Fruit fly (Drosophila melanogaster) whole organism, embryonic: Measurements from ENCODE around the gene Sec23.
A peak's percentile ranks its signal among the peaks of the same experiment; 100 is the strongest.

ENCODE experiments used
- Abd-B ChIP-seq: fragments of 200-800 bp; sonication (Bioruptor generic); optimal IDR thresholded peaks from 2 replicates; lab custom pipeline; 2018; ENCODE audit warnings: missing biosample characterization, mild to moderate bottlenecking, missing genetic modification characterization, moderate library complexity
- Awh ChIP-seq: fragments of 200-800 bp; sonication (Bioruptor generic); IDR thresholded peaks from 2 replicates; pipeline ENCODE4, ENCODE4 v1.3.6; 2022; ENCODE audit warnings: missing biosample characterization, missing genetic modification characterization
- CG10979 ChIP-seq: fragments of 200-800 bp; sonication (Bioruptor generic); optimal IDR thresholded peaks from 2 replicates; lab custom pipeline; 2018; ENCODE audit warnings: missing biosample characterization, mild to moderate bottlenecking, missing genetic modification characterization, moderate library complexity
- CG11723 ChIP-seq: fragments of 200-800 bp; sonication (Bioruptor generic); optimal IDR thresholded peaks from 2 replicates; lab custom pipeline; 2017; ENCODE audit warnings: missing biosample characterization, mild to moderate bottlenecking, missing genetic modification characterization
- CG13296 ChIP-seq: fragments of 200-800 bp; sonication (Bioruptor generic); optimal IDR thresholded peaks from 3 replicates; lab custom pipeline; 2018; ENCODE audit warnings: missing biosample characterization, mild to moderate bottlenecking, missing genetic modification characterization
- CG16863 ChIP-seq: fragments of 200-800 bp; sonication (Bioruptor generic); optimal IDR thresholded peaks from 3 replicates; lab custom pipeline; 2016; ENCODE audit warnings: missing biosample characterization, missing genetic modification characterization
- CG18011 ChIP-seq: fragments of 200-800 bp; sonication (Bioruptor generic); optimal IDR thresholded peaks from 2 replicates; lab custom pipeline; 2017; ENCODE audit warnings: missing biosample characterization, missing genetic modification characterization, mild to moderate bottlenecking, moderate library complexity, missing genotype
- CG18476 ChIP-seq: fragments of 200-800 bp; sonication (Bioruptor generic); optimal IDR thresholded peaks from 2 replicates; lab custom pipeline; 2016; ENCODE audit warnings: missing biosample characterization, mild to moderate bottlenecking, missing genetic modification characterization
- CG31224 ChIP-seq: fragments of 200-800 bp; sonication (Bioruptor generic); IDR thresholded peaks from 2 replicates; pipeline ENCODE4 v1.3.6; 2022; ENCODE audit warnings: missing biosample characterization, missing genetic modification characterization
- CG33213 ChIP-seq: fragments of 200-800 bp; sonication (Bioruptor generic); optimal IDR thresholded peaks from 3 replicates; lab custom pipeline; 2016; ENCODE audit warnings: missing biosample characterization, missing genetic modification characterization
- CG34422 ChIP-seq: fragments of 200-800 bp; sonication (Bioruptor generic); IDR thresholded peaks from 3 replicates; pipeline ENCODE4 v1.3.6; 2022; ENCODE audit warnings: missing biosample characterization, missing genetic modification characterization
- CG4328 ChIP-seq: fragments of 200-800 bp; sonication (Bioruptor generic); optimal IDR thresholded peaks from 3 replicates; lab custom pipeline; 2017; ENCODE audit warnings: missing biosample characterization, missing genetic modification reagents, missing genetic modification characterization
- CG4707 ChIP-seq: fragments of 200-800 bp; sonication (Bioruptor generic); optimal IDR thresholded peaks from 2 replicates; lab custom pipeline; 2018; ENCODE audit warnings: missing biosample characterization, mild to moderate bottlenecking, missing genetic modification characterization, moderate library complexity
- CG6254 ChIP-seq: fragments of 200-800 bp; sonication (Bioruptor generic); optimal IDR thresholded peaks from 3 replicates; lab custom pipeline; 2017; ENCODE audit warnings: mild to moderate bottlenecking, missing biosample characterization, missing genetic modification reagents, missing genetic modification characterization
- CG6654 ChIP-seq: fragments of 200-800 bp; sonication (Bioruptor generic); optimal IDR thresholded peaks from 2 replicates; lab custom pipeline; 2017; ENCODE audit warnings: missing biosample characterization, mild to moderate bottlenecking, missing genetic modification characterization
- CG8089 ChIP-seq: fragments of 200-800 bp; sonication (Bioruptor generic); optimal IDR thresholded peaks from 3 replicates; lab custom pipeline; 2016; ENCODE audit warnings: missing biosample characterization, missing genetic modification characterization
- CG8359 ChIP-seq: fragments of 200-800 bp; sonication (Bioruptor generic); optimal IDR thresholded peaks from 2 replicates; lab custom pipeline; 2017; ENCODE audit warnings: missing biosample characterization, mild to moderate bottlenecking, missing genetic modification characterization, borderline replicate concordance
- Doc3 ChIP-seq: fragments of 200-800 bp; sonication (Bioruptor generic); IDR thresholded peaks from 3 replicates; pipeline ENCODE4 v1.3.6; 2022; ENCODE audit warnings: missing biosample characterization, missing genetic modification characterization; ENCODE audit not compliant: partially characterized antibody
- Dp ChIP-seq: fragments of 200-800 bp; sonication (Bioruptor generic); optimal IDR thresholded peaks from 2 replicates; lab custom pipeline; 2018; ENCODE audit warnings: missing biosample characterization, mild to moderate bottlenecking, missing genetic modification characterization, moderate library complexity
- HLHmδ ChIP-seq: fragments of 200-800 bp; sonication (Bioruptor generic); optimal IDR thresholded peaks from 2 replicates; lab custom pipeline; 2018; ENCODE audit warnings: missing biosample characterization, mild to moderate bottlenecking, missing genetic modification characterization, moderate library complexity
- HmgD ChIP-seq: fragments of 200-800 bp; sonication (Bioruptor generic); optimal IDR thresholded peaks from 3 replicates; lab custom pipeline; 2016; ENCODE audit warnings: missing biosample characterization, missing genetic modification characterization
- Hr51 ChIP-seq, 2 experiments: fragments of 200-800 bp; sonication (Bioruptor generic); optimal IDR thresholded peaks; 2 replicates in 1 of 2; 3 replicates in 1 of 2; lab custom pipeline; 2016 to 2018; ENCODE audit warnings: missing biosample characterization in 2 of 2, missing genetic modification characterization in 2 of 2, mild to moderate bottlenecking in 1 of 2, moderate library complexity in 1 of 2
- Lhr ChIP-seq: fragments of 200-800 bp; sonication (Bioruptor generic); optimal IDR thresholded peaks from 3 replicates; lab custom pipeline; 2017; ENCODE audit warnings: mild to moderate bottlenecking, missing biosample characterization, missing genetic modification reagents, missing genetic modification characterization
- NC2α ChIP-seq: fragments of 200-800 bp; sonication (Bioruptor generic); optimal IDR thresholded peaks from 2 replicates; lab custom pipeline; 2016; ENCODE audit warnings: missing biosample characterization, missing genetic modification characterization
- NFAT ChIP-seq: fragments of 200-800 bp; sonication (Bioruptor generic); IDR thresholded peaks from 2 replicates; pipeline ENCODE4 v1.3.6; 2022; ENCODE audit warnings: missing biosample characterization, missing genetic modification characterization
- Neu2 ChIP-seq: fragments of 200-800 bp; sonication (Bioruptor generic); optimal IDR thresholded peaks from 3 replicates; lab custom pipeline; 2016; ENCODE audit warnings: missing biosample characterization, missing genetic modification characterization, borderline replicate concordance
- Oli ChIP-seq: fragments of 200-800 bp; sonication (Bioruptor generic); optimal IDR thresholded peaks from 2 replicates; lab custom pipeline; 2018; ENCODE audit warnings: missing biosample characterization, mild to moderate bottlenecking, missing genetic modification characterization, moderate library complexity
- PHDP ChIP-seq: fragments of 200-800 bp; sonication (Bioruptor generic); optimal IDR thresholded peaks from 3 replicates; lab custom pipeline; 2018; ENCODE audit warnings: missing biosample characterization, mild to moderate bottlenecking, missing genetic modification characterization, moderate library complexity
- Spps ChIP-seq: fragments of 200-800 bp; sonication (Bioruptor generic); optimal IDR thresholded peaks from 2 replicates; lab custom pipeline; 2018; ENCODE audit warnings: missing biosample characterization, mild to moderate bottlenecking, missing genetic modification characterization
- ap ChIP-seq: fragments of 200-800 bp; sonication (Bioruptor generic); IDR thresholded peaks from 2 replicates; pipeline ENCODE4 v1.3.6; 2022; ENCODE audit warnings: missing biosample characterization, missing genetic modification characterization
- chinmo ChIP-seq: fragments of 200-800 bp; sonication (Bioruptor generic); IDR thresholded peaks from 4 replicates; pipeline ENCODE4 v1.3.6; 2022; ENCODE audit warnings: missing biosample characterization, missing genetic modification characterization; ENCODE audit not compliant: partially characterized antibody
- danr ChIP-seq: fragments of 200-800 bp; sonication (Bioruptor generic); IDR thresholded peaks from 2 replicates; pipeline ENCODE4 v1.3.6; 2022; ENCODE audit warnings: missing biosample characterization, missing genetic modification characterization
- h ChIP-seq: fragments of >200 bp; optimal IDR thresholded peaks from 2 replicates; lab custom pipeline; 2017
- her ChIP-seq: fragments of 200-800 bp; sonication (Bioruptor generic); optimal IDR thresholded peaks from 2 replicates; lab custom pipeline; 2016; ENCODE audit warnings: missing biosample characterization, missing genetic modification characterization
- hkb ChIP-seq, 2 experiments: fragments of 200-800 bp in 1 of 2; fragments of >200 bp in 1 of 2; sonication (Bioruptor generic) in 1 of 2; IDR thresholded peaks in 1 of 2; optimal IDR thresholded peaks in 1 of 2; 2 replicates each; pipeline versions ENCODE4 v1.3.6 to Lab custom; 2017 to 2022; ENCODE audit warnings: missing biosample characterization in 1 of 2, missing genetic modification characterization in 1 of 2
- hth ChIP-seq: fragments of >200 bp; optimal IDR thresholded peaks from 2 replicates; lab custom pipeline; 2017; ENCODE audit warnings: inconsistent platforms
- kah ChIP-seq: fragments of 200-800 bp; sonication (Bioruptor generic); optimal IDR thresholded peaks from 2 replicates; lab custom pipeline; 2018; ENCODE audit warnings: missing biosample characterization, mild to moderate bottlenecking, missing genetic modification characterization
- kay ChIP-seq: fragments of 200-800 bp; sonication (Bioruptor generic); optimal IDR thresholded peaks from 2 replicates; lab custom pipeline; 2016; ENCODE audit warnings: missing biosample characterization, missing genetic modification characterization
- lbe ChIP-seq: fragments of 200-800 bp; sonication (Bioruptor generic); optimal IDR thresholded peaks from 2 replicates; lab custom pipeline; 2016; ENCODE audit warnings: missing biosample characterization, mild to moderate bottlenecking, missing genetic modification characterization
- nmo ChIP-seq: fragments of 200-800 bp; sonication (Bioruptor generic); optimal IDR thresholded peaks from 2 replicates; lab custom pipeline; 2018; ENCODE audit warnings: missing biosample characterization, mild to moderate bottlenecking, missing genetic modification characterization, moderate library complexity
- prd ChIP-seq, 3 experiments: fragments of >200 bp in 2 of 3; fragments of 200-800 bp in 1 of 3; sonication (Bioruptor generic) in 1 of 3; optimal IDR thresholded peaks in 2 of 3; IDR thresholded peaks in 1 of 3; 2 replicates in 2 of 3; 3 replicates in 1 of 3; pipeline versions ENCODE4 v1.3.6 to Lab custom; 2017 to 2022; ENCODE audit warnings: missing biosample characterization in 1 of 3, missing genetic modification characterization in 1 of 3
- psq ChIP-seq: fragments of 200-800 bp; sonication (Bioruptor generic); optimal IDR thresholded peaks from 2 replicates; lab custom pipeline; 2017; ENCODE audit warnings: missing biosample characterization, missing genetic modification characterization
- pzg ChIP-seq: fragments of 200-800 bp; sonication (Bioruptor generic); optimal IDR thresholded peaks from 3 replicates; lab custom pipeline; 2018; ENCODE audit warnings: missing biosample characterization, mild to moderate bottlenecking, missing genetic modification characterization, moderate library complexity
- sc ChIP-seq, 3 experiments: fragments of >200 bp in 2 of 3; fragments of 200-800 bp in 1 of 3; sonication (Bioruptor generic) in 1 of 3; optimal IDR thresholded peaks; 2 replicates in 2 of 3; 3 replicates in 1 of 3; lab custom pipeline; 2017; ENCODE audit warnings: mild to moderate bottlenecking in 1 of 3, missing biosample characterization in 1 of 3, missing genetic modification characterization in 1 of 3, missing genetic modification reagents in 1 of 3
- sisA ChIP-seq: fragments of 200-800 bp; sonication (Bioruptor generic); IDR thresholded peaks from 2 replicates; pipeline ENCODE4 v1.3.6; 2022; ENCODE audit warnings: missing biosample characterization, missing genetic modification characterization
- slbo ChIP-seq: fragments of 200-800 bp; sonication (Bioruptor generic); IDR thresholded peaks from 2 replicates; pipeline ENCODE4 v1.3.6; 2022; ENCODE audit warnings: missing biosample characterization, missing genetic modification characterization

Gene Sec23

dm6 chr3R:5648569-5649476 is at the start of gene Sec23, which contains the start of gene MTA1-like (continued):
- TF ChIP-seq CG8089 (GFP tag; lab: Kevin White, UChicago) = no peak
- peak; percentile 11 for TF ChIP-seq CG18476
- peak; percentile 37 for TF ChIP-seq CG10979 (tag; lab: Kevin White, UChicago)
- no peak for TF ChIP-seq CG4328 (GFP tag; lab: Kevin White, UChicago)
- TF ChIP-seq kay (GFP tag; lab: Kevin White, UChicago) = no peak
- TF ChIP-seq Neu2 (GFP tag; lab: Kevin White, UChicago) = no peak
- no peak for TF ChIP-seq CG4707 (GFP tag; lab: Kevin White, UChicago)
- TF ChIP-seq nmo (GFP tag; lab: Kevin White, UChicago) = peak; percentile 79
- TF ChIP-seq NC2α (GFP tag; lab: Kevin White, UChicago) = no peak
- TF ChIP-seq slbo (GFP tag; lab: Robert Waterston, UW) = peak; percentile 72
- TF ChIP-seq psq (GFP tag; lab: Kevin White, UChicago) = no peak
- peak; percentile 71 for TF ChIP-seq Abd-B (GFP tag; lab: Kevin White, UChicago)
- no peak for TF ChIP-seq sc (optimal IDR thresholded peaks at IDR 0.05; lab: Kevin White, UChicago)
- peak; percentile 35 for TF ChIP-seq sc (GFP tag; optimal IDR thresholded peaks at IDR 0.05; lab: Kevin White, UChicago)
- TF ChIP-seq NFAT (GFP tag; lab: Robert Waterston, UW) = no peak
- peak; percentile 32 for TF ChIP-seq Oli
- TF ChIP-seq HLHmδ (GFP tag; lab: Kevin White, UChicago) = peak; percentile 41
- TF ChIP-seq CG34422 (GFP tag; lab: Robert Waterston, UW) = 0 out of 3 replicates have a peak, but pooled peaks have one; percentile 52
- peak; percentile 48 for TF ChIP-seq PHDP (tag; lab: Kevin White, UChicago)
- peak; percentile 5 for TF ChIP-seq Dp (GFP tag; lab: Kevin White, UChicago)
- TF ChIP-seq CG18011 (GFP tag; lab: Kevin White, UChicago) = peak; percentile 27
- TF ChIP-seq Lhr (GFP tag; lab: Kevin White, UChicago) = peak; percentile 4
- no peak; the same call in 1 of the 2 replicates for TF ChIP-seq danr (GFP tag; lab: Robert Waterston, UW)
- TF ChIP-seq CG33213 (GFP tag; lab: Kevin White, UChicago) = no peak
- no peak for TF ChIP-seq CG6254
- TF ChIP-seq kah (GFP tag; lab: Kevin White, UChicago) = no peak
- peak; percentile 54 for TF ChIP-seq lbe
- TF ChIP-seq HmgD (GFP tag; lab: Kevin White, UChicago) = peak; percentile 14
- TF ChIP-seq ap (GFP tag; lab: Robert Waterston, UW) = no peak
- TF ChIP-seq chinmo (GFP tag; lab: Robert Waterston, UW) = peak; percentile 96
- no peak for TF ChIP-seq CG8359 (GFP tag; lab: Kevin White, UChicago)
- TF ChIP-seq her (GFP tag; lab: Kevin White, UChicago) = no peak
- peak; percentile 46 for TF ChIP-seq CG13296
- TF ChIP-seq sisA (GFP tag; lab: Robert Waterston, UW) = peak; percentile 55
- no peak for TF ChIP-seq Spps (tag; lab: Kevin White, UChicago)
- TF ChIP-seq CG6654 (GFP tag; lab: Kevin White, UChicago) = no peak
- TF ChIP-seq CG16863 (GFP tag; lab: Kevin White, UChicago) = no peak
- TF ChIP-seq hth (lab: Kevin White, UChicago) = no peak
- peak; percentile 94 for TF ChIP-seq Doc3
- peak; percentile 5; the same call in 1 of the 2 replicates for TF ChIP-seq CG31224 (GFP tag; lab: Robert Waterston, UW)
- TF ChIP-seq hkb (optimal IDR thresholded peaks at IDR 0.05; lab: Kevin White, UChicago) = no peak
- no peak for TF ChIP-seq hkb (GFP tag; IDR thresholded peaks at IDR 0.05; lab: Robert Waterston, UW)
- no peak for TF ChIP-seq h
- peak; percentile 26 for TF ChIP-seq CG11723 (GFP tag; lab: Kevin White, UChicago)
- TF ChIP-seq Hr51 (GFP tag; optimal IDR thresholded peaks at IDR 0.05; lab: Kevin White, UChicago) = peak; percentile 28 to 40
- TF ChIP-seq Awh (GFP tag; lab: Robert Waterston, UW) = no peak
- TF ChIP-seq prd (optimal IDR thresholded peaks at IDR 0.05; lab: Kevin White, UChicago) = no peak
- peak; percentile 52; the same call in 1 of the 3 replicates for TF ChIP-seq prd (GFP tag; IDR thresholded peaks at IDR 0.05; lab: Robert Waterston, UW)
- peak; percentile 66 for TF ChIP-seq pzg (GFP tag; lab: Kevin White, UChicago)
